Fruit fly (Drosophila melanogaster) S2 (cell line): ENCODE results near the gene CG34404.

Source experiments
- CG8478 ChIP-seq: fragments of >200 bp; optimal IDR thresholded peaks from 2 replicates; lab custom pipeline; 2018
- CTCF ChIP-seq, 2 experiments: fragments of >200 bp; optimal IDR thresholded peaks; 2 replicates each; lab custom pipeline; 2018

dm6 chr3R:15410689-15411587, 43.5 kb upstream of the CG34404 start:
- TF ChIP-seq CTCF (optimal IDR thresholded peaks at IDR 0.05; lab: Kevin White, UChicago): no peak
- TF ChIP-seq CG8478: no peak
